Fruit fly (Drosophila melanogaster) whole organism, wandering third instar larva: Measurements from ENCODE around the gene CG15141.

Source experiments
- CG32264 ChIP-seq: fragments of 200-800 bp; sonication (Bioruptor generic); optimal IDR thresholded peaks from 2 replicates; lab custom pipeline; 2016; ENCODE audit warnings: missing biosample characterization, missing genetic modification characterization
- HLH106 ChIP-seq: fragments of 200-800 bp; optimal IDR thresholded peaks from 3 replicates; lab custom pipeline; 2019; ENCODE audit warnings: missing biosample characterization, mild to moderate bottlenecking, missing genetic modification characterization, moderate library complexity
- OdsH ChIP-seq: fragments of 200-800 bp; sonication (Bioruptor generic); optimal IDR thresholded peaks from 2 replicates; lab custom pipeline; 2016; ENCODE audit warnings: missing biosample characterization, mild to moderate bottlenecking, missing genetic modification characterization
- Rel ChIP-seq, 2 experiments: fragments of 200-800 bp; sonication (Bioruptor generic) in 1 of 2; optimal IDR thresholded peaks; 2 replicates in 1 of 2; 3 replicates in 1 of 2; lab custom pipeline; 2016 to 2019; ENCODE audit warnings: mild to moderate bottlenecking in 2 of 2, missing biosample characterization in 2 of 2, missing genetic modification characterization in 2 of 2, moderate library complexity in 1 of 2
- Sp1 ChIP-seq: fragments of 200-800 bp; sonication (Bioruptor generic); optimal IDR thresholded peaks from 3 replicates; lab custom pipeline; 2019; ENCODE audit warnings: missing biosample characterization, mild to moderate bottlenecking, missing genetic modification characterization, moderate library complexity
- br ChIP-seq: fragments of 200-800 bp; sonication (Bioruptor generic); optimal IDR thresholded peaks from 2 replicates; lab custom pipeline; 2016; ENCODE audit warnings: missing biosample characterization, missing genetic modification characterization
- lola ChIP-seq: fragments of >200 bp; optimal IDR thresholded peaks from 2 replicates; lab custom pipeline; 2017; ENCODE audit warnings: missing biosample characterization, missing genetic modification characterization
- pan ChIP-seq: fragments of >200 bp; optimal IDR thresholded peaks from 2 replicates; lab custom pipeline; 2017
- psq ChIP-seq: fragments of 200-800 bp; sonication (Bioruptor generic); optimal IDR thresholded peaks from 3 replicates; lab custom pipeline; 2017; ENCODE audit warnings: missing biosample characterization, mild to moderate bottlenecking, missing genetic modification characterization, moderate library complexity
- usp ChIP-seq: fragments of >200 bp; optimal IDR thresholded peaks from 2 replicates; lab custom pipeline; 2017; ENCODE audit warnings: missing biosample characterization, missing genetic modification characterization

- TF ChIP-seq usp (no peak), HLH106 (tag; lab: Kevin White, UChicago) (no peak), OdsH (no peak), pan (lab: Kevin White, UChicago) (no peak), psq (GFP tag; lab: Kevin White, UChicago) (no peak), Sp1 (GFP tag; lab: Kevin White, UChicago) (no peak), lola (GFP tag; lab: Kevin White, UChicago) (no peak), CG32264 (GFP tag; lab: Kevin White, UChicago) (no peak), br (GFP tag; lab: Kevin White, UChicago) (no peak), Rel (GFP tag; optimal IDR thresholded peaks at IDR 0.05; lab: Kevin White, UChicago) (no peak), Rel (tag; optimal IDR thresholded peaks at IDR 0.05; lab: Kevin White, UChicago) (peak; percentile 82)
Measured at dm6 chr2L:17387735-17388367, 22.6 kb upstream of the CG15141 start.
